Worm (Caenorhabditis elegans) whole organism, L1 larva: ENCODE data around the gene F32D1.3.

Source experiments
- C16A3.4 ChIP-seq: fragments of 150-350 bp; optimal IDR thresholded peaks from 2 replicates; lab custom pipeline; 2014; ENCODE audit warnings: missing biosample characterization, missing genetic modification characterization
- C34B4.2 ChIP-seq: sonication (generic microtip); optimal IDR thresholded peaks from 2 replicates; lab custom pipeline; 2017; ENCODE audit warnings: mild to moderate bottlenecking, missing genetic modification characterization, missing compliant biosample characterization
- F16B12.6 ChIP-seq: fragments of 150-350 bp; optimal IDR thresholded peaks from 2 replicates; lab custom pipeline; 2014; ENCODE audit warnings: missing biosample characterization, missing genetic modification characterization
- aha-1 ChIP-seq: fragments of 150-350 bp; optimal IDR thresholded peaks from 2 replicates; lab custom pipeline; 2014; ENCODE audit warnings: missing biosample characterization, missing genetic modification characterization
- aly-2 ChIP-seq: fragments of 150-350 bp; optimal IDR thresholded peaks from 2 replicates; lab custom pipeline; 2014; ENCODE audit warnings: missing biosample characterization, missing genetic modification characterization
- blmp-1 ChIP-seq: fragments of 150-350 bp; optimal IDR thresholded peaks from 2 replicates; lab custom pipeline; 2014; ENCODE audit warnings: missing biosample characterization, missing genetic modification characterization
- ceh-63 ChIP-seq: fragments of 200-800 bp; sonication (Bioruptor generic); optimal IDR thresholded peaks from 2 replicates; lab custom pipeline; 2018; ENCODE audit warnings: mild to moderate bottlenecking, missing genetic modification characterization, missing compliant biosample characterization
- ceh-88 ChIP-seq: fragments of 200-800 bp; sonication (Bioruptor generic); IDR thresholded peaks from 2 replicates; pipeline ENCODE4 v1.3.6; 2022; ENCODE audit warnings: missing genetic modification characterization, missing compliant biosample characterization
- ces-1 ChIP-seq: fragments of 150-350 bp; optimal IDR thresholded peaks from 2 replicates; lab custom pipeline; 2014; ENCODE audit warnings: missing biosample characterization, missing genetic modification reagents, missing genetic modification characterization
- efl-1 ChIP-seq, 4 experiments: fragments of 150-350 bp; optimal IDR thresholded peaks in 3 of 4; peaks in 1 of 4; 1 replicate in 1 of 4; 2 replicates in 3 of 4; lab custom pipeline; 2014; ENCODE audit warnings: missing biosample characterization in 2 of 4, missing genetic modification characterization in 2 of 4, missing genetic modification reagents in 2 of 4
- egl-13 ChIP-seq: sonication (generic microtip); optimal IDR thresholded peaks from 2 replicates; lab custom pipeline; 2016; ENCODE audit warnings: missing genotype, missing genetic modification reagents, missing genetic modification characterization, missing compliant biosample characterization
- elt-2 ChIP-seq: sonication (generic microtip); optimal IDR thresholded peaks from 2 replicates; lab custom pipeline; 2016; ENCODE audit warnings: missing genetic modification characterization, mild to moderate bottlenecking, inconsistent platforms, missing compliant biosample characterization, missing genetic modification reagents
- elt-3 ChIP-seq, 6 experiments: fragments of 150-350 bp in 1 of 6; sonication (generic microtip); optimal IDR thresholded peaks; 2 replicates each; lab custom pipeline; 2017 to 2018; ENCODE audit warnings: missing biosample characterization in 6 of 6, missing genetic modification characterization in 6 of 6, inconsistent platforms in 1 of 6
- ets-5 ChIP-seq: fragments of 200-800 bp; sonication (Bioruptor generic); IDR thresholded peaks from 2 replicates; pipeline ENCODE4 v1.3.6; 2022; ENCODE audit warnings: missing genetic modification characterization, missing compliant biosample characterization
- fkh-10 ChIP-seq: sonication (generic microtip); optimal IDR thresholded peaks from 2 replicates; lab custom pipeline; 2017; ENCODE audit warnings: missing biosample characterization, missing genetic modification reagents, missing genetic modification characterization
- fkh-4 ChIP-seq: sonication (generic microtip); optimal IDR thresholded peaks from 2 replicates; lab custom pipeline; 2016; ENCODE audit warnings: missing compliant biosample characterization, missing genetic modification characterization, borderline replicate concordance
- fkh-8 ChIP-seq: sonication (generic microtip); optimal IDR thresholded peaks from 2 replicates; lab custom pipeline; 2016; ENCODE audit warnings: mild to moderate bottlenecking, missing genetic modification characterization, missing compliant biosample characterization
- fos-1 ChIP-seq: fragments of 150-350 bp; optimal IDR thresholded peaks from 2 replicates; lab custom pipeline; 2014; ENCODE audit warnings: missing biosample characterization, missing genetic modification characterization
- hpl-2 ChIP-seq: fragments of 150-350 bp; optimal IDR thresholded peaks from 2 replicates; lab custom pipeline; 2014; ENCODE audit warnings: missing biosample characterization, missing genetic modification reagents, missing genetic modification characterization
- irx-1 ChIP-seq: sonication (generic microtip); optimal IDR thresholded peaks from 2 replicates; lab custom pipeline; 2016; ENCODE audit warnings: missing genetic modification characterization, missing compliant biosample characterization
- isw-1 ChIP-seq: fragments of 200-800 bp; sonication (Bioruptor generic); IDR thresholded peaks from 2 replicates; pipeline ENCODE4 v1.3.6; 2022; ENCODE audit warnings: missing genetic modification characterization, missing compliant biosample characterization
- jun-1 ChIP-seq: fragments of 150-350 bp; optimal IDR thresholded peaks from 2 replicates; lab custom pipeline; 2014; ENCODE audit warnings: missing biosample characterization, missing genetic modification reagents, missing genetic modification characterization
- lin-13 ChIP-seq: fragments of 150-350 bp; optimal IDR thresholded peaks from 2 replicates; lab custom pipeline; 2014; ENCODE audit warnings: missing biosample characterization, missing genetic modification reagents, missing genetic modification characterization
- mdl-1 ChIP-seq, 2 experiments: fragments of 150-350 bp; optimal IDR thresholded peaks; 2 replicates each; lab custom pipeline; 2014 to 2017; ENCODE audit warnings: missing biosample characterization in 2 of 2, missing genetic modification characterization in 2 of 2, inconsistent platforms in 1 of 2
- mef-2 ChIP-seq: fragments of 150-350 bp; optimal IDR thresholded peaks from 2 replicates; lab custom pipeline; 2014; ENCODE audit warnings: missing biosample characterization, missing genetic modification characterization
- mep-1 ChIP-seq: fragments of 150-350 bp; optimal IDR thresholded peaks from 2 replicates; lab custom pipeline; 2014; ENCODE audit warnings: missing biosample characterization, missing genetic modification characterization
- nhr-11 ChIP-seq: fragments of 150-350 bp; optimal IDR thresholded peaks from 2 replicates; lab custom pipeline; 2014; ENCODE audit warnings: missing biosample characterization, missing genetic modification characterization
- nhr-12 ChIP-seq: sonication (generic microtip); optimal IDR thresholded peaks from 2 replicates; lab custom pipeline; 2017; ENCODE audit warnings: missing biosample characterization, missing genetic modification characterization
- nhr-20 ChIP-seq: sonication (generic microtip); optimal IDR thresholded peaks from 2 replicates; lab custom pipeline; 2016; ENCODE audit warnings: mild to moderate bottlenecking, missing genetic modification characterization, missing compliant biosample characterization
- nhr-71 ChIP-seq: sonication (generic microtip); optimal IDR thresholded peaks from 2 replicates; lab custom pipeline; 2016; ENCODE audit warnings: mild to moderate bottlenecking, missing genetic modification characterization, moderate library complexity, missing compliant biosample characterization
- nhr-76 ChIP-seq: sonication (generic microtip); optimal IDR thresholded peaks from 2 replicates; lab custom pipeline; 2017; ENCODE audit warnings: missing biosample characterization, missing genetic modification characterization
- nhr-84 ChIP-seq: sonication (generic microtip); optimal IDR thresholded peaks from 2 replicates; lab custom pipeline; 2017; ENCODE audit warnings: missing biosample characterization, missing genetic modification characterization
- nhr-90 ChIP-seq: sonication (generic microtip); optimal IDR thresholded peaks from 2 replicates; lab custom pipeline; 2016; ENCODE audit warnings: mild to moderate bottlenecking, missing genetic modification characterization, missing compliant biosample characterization; ENCODE audit not compliant: poor library complexity
- pax-3 ChIP-seq: fragments of 200-800 bp; sonication (Bioruptor generic); optimal IDR thresholded peaks from 2 replicates; lab custom pipeline; 2018; ENCODE audit warnings: mild to moderate bottlenecking, missing genetic modification characterization, moderate library complexity, missing compliant biosample characterization
- pqm-1 ChIP-seq: sonication (generic microtip); optimal IDR thresholded peaks from 3 replicates; lab custom pipeline; 2017; ENCODE audit warnings: missing biosample characterization, missing genetic modification characterization
- snpc-4 ChIP-seq: fragments of 150-350 bp; optimal IDR thresholded peaks from 2 replicates; lab custom pipeline; 2014; ENCODE audit warnings: missing biosample characterization, missing genetic modification characterization
- snu-23 ChIP-seq: sonication (generic microtip); optimal IDR thresholded peaks from 2 replicates; lab custom pipeline; 2016; ENCODE audit warnings: missing genetic modification characterization, missing compliant biosample characterization
- sox-4 ChIP-seq: sonication (generic microtip); optimal IDR thresholded peaks from 2 replicates; lab custom pipeline; 2016; ENCODE audit warnings: missing genetic modification characterization, missing compliant biosample characterization
- sptf-1 ChIP-seq: fragments of 150-350 bp; optimal IDR thresholded peaks from 2 replicates; lab custom pipeline; 2014; ENCODE audit warnings: missing biosample characterization, missing genetic modification characterization
- tlp-1 ChIP-seq: fragments of 150-350 bp; optimal IDR thresholded peaks from 2 replicates; lab custom pipeline; 2014; ENCODE audit warnings: missing biosample characterization, missing genetic modification characterization
- unc-130 ChIP-seq: fragments of 150-350 bp; optimal IDR thresholded peaks from 2 replicates; lab custom pipeline; 2017; ENCODE audit warnings: missing biosample characterization, missing genetic modification characterization, inconsistent platforms
- unc-86 ChIP-seq: sonication (generic microtip); optimal IDR thresholded peaks from 2 replicates; lab custom pipeline; 2016; ENCODE audit warnings: missing genetic modification characterization, missing compliant biosample characterization
- zip-4 ChIP-seq: fragments of 200-800 bp; sonication (Bioruptor generic); optimal IDR thresholded peaks from 2 replicates; lab custom pipeline; 2018; ENCODE audit warnings: mild to moderate bottlenecking, missing genetic modification characterization, moderate library complexity, missing compliant biosample characterization
- ztf-11 ChIP-seq, 2 experiments: sonication (generic microtip); optimal IDR thresholded peaks; 2 replicates each; lab custom pipeline; 2016 to 2017; ENCODE audit warnings: missing genetic modification characterization in 2 of 2, missing biosample characterization in 1 of 2, missing compliant biosample characterization in 1 of 2

The F32D1.3 gene

ce11 chrV:4346325-4346724 is 15.0 kb downstream of the F32D1.3 start, which contains the start of gene hpo-18:
TSS of gene hpo-18 (minus strand) at chrV:4346425.
- no peak for TF ChIP-seq isw-1 (GFP tag; lab: Robert Waterston, UW)
- no peak for TF ChIP-seq pqm-1
- no peak for TF ChIP-seq ces-1
- no peak for TF ChIP-seq nhr-11 (tag; lab: Kevin White, UChicago)
- no peak for TF ChIP-seq blmp-1 (tag; lab: Kevin White, UChicago)
- TF ChIP-seq aha-1 = no peak
- TF ChIP-seq mef-2 = no peak
- TF ChIP-seq elt-2 (tag; lab: Kevin White, UChicago) = no peak
- TF ChIP-seq snpc-4 = no peak
- no peak for TF ChIP-seq tlp-1 (tag; lab: Kevin White, UChicago)
- TF ChIP-seq nhr-20 (tag; lab: Kevin White, UChicago) = no peak
- no peak for TF ChIP-seq unc-86
- no peak for TF ChIP-seq sptf-1
- no peak for TF ChIP-seq C16A3.4 (tag; lab: Kevin White, UChicago)
- no peak for TF ChIP-seq fkh-10
- TF ChIP-seq pax-3 (tag; lab: Kevin White, UChicago) = no peak
- TF ChIP-seq hpl-2 (GFP tag; lab: Kevin White, UChicago) = no peak
- no peak for TF ChIP-seq mdl-1 (tag; optimal IDR thresholded peaks at IDR 0.05; lab: Kevin White, UChicago)
- no peak for TF ChIP-seq sox-4 (tag; lab: Kevin White, UChicago)
- no peak for TF ChIP-seq ets-5 (GFP tag; lab: Robert Waterston, UW)
- TF ChIP-seq, all 84 proteins: peak for 0

ce11 chrV:4345714-4346113 is 15.7 kb downstream of the F32D1.3 start, which contains the start of gene figl-1:
TSS of gene figl-1 (minus strand) at chrV:4345999.
- TF ChIP-seq nhr-84 (tag; lab: Kevin White, UChicago) (no peak), fkh-8 (tag; lab: Kevin White, UChicago) (no peak), F16B12.6 (no peak), sptf-1 (no peak), C34B4.2 (tag; lab: Kevin White, UChicago) (no peak), unc-130 (tag; lab: Kevin White, UChicago) (no peak), fkh-10 (no peak), lin-13 (GFP tag; lab: Kevin White, UChicago) (no peak), aly-2 (no peak), ces-1 (no peak), jun-1 (no peak), sox-4 (tag; lab: Kevin White, UChicago) (no peak), nhr-12 (tag; lab: Kevin White, UChicago) (no peak), egl-13 (tag; lab: Kevin White, UChicago) (no peak), fos-1 (no peak), unc-86 (no peak), irx-1 (no peak), elt-3 (tag; optimal IDR thresholded peaks at IDR 0.05; lab: Kevin White, UChicago) (no peak), nhr-20 (tag; lab: Kevin White, UChicago) (no peak), elt-2 (tag; lab: Kevin White, UChicago) (peak; percentile 6), nhr-90 (no peak), efl-1 (optimal IDR thresholded peaks at IDR 0.05; lab: Kevin White, UChicago) (peak in 1 of 2 experiments; percentile 9), efl-1 (GFP tag; optimal IDR thresholded peaks at IDR 0.05 in 1 of 2; lab: Kevin White, UChicago) (peak in 1 of 2 experiments; percentile 86), ceh-63 (GFP tag; lab: Kevin White, UChicago) (no peak), mep-1 (tag; lab: Kevin White, UChicago) (no peak), nhr-76 (tag; lab: Kevin White, UChicago) (no peak), snu-23 (GFP tag; lab: Kevin White, UChicago) (no peak), ztf-11 (tag; optimal IDR thresholded peaks at IDR 0.05; lab: Kevin White, UChicago) (no peak), nhr-71 (tag; lab: Kevin White, UChicago) (peak; percentile 7), zip-4 (GFP tag; lab: Kevin White, UChicago) (peak; percentile 0), fkh-4 (tag; lab: Kevin White, UChicago) (no peak), pax-3 (tag; lab: Kevin White, UChicago) (no peak), ceh-88 (no peak)
- TF ChIP-seq, all 84 proteins: peak for 4
